Worm (Caenorhabditis elegans) whole organism, young adult: Measurements from ENCODE around the gene mks-2.

Source experiments
- B0035.1 ChIP-seq: sonication (generic microtip); optimal IDR thresholded peaks from 2 replicates; lab custom pipeline; 2016; ENCODE audit warnings: missing genetic modification characterization, mild to moderate bottlenecking, missing compliant biosample characterization, missing genotype, missing genetic modification reagents
- B0336.3 ChIP-seq: fragments of 200-800 bp; sonication (Bioruptor generic); IDR thresholded peaks from 2 replicates; pipeline ENCODE4 v1.3.6; 2022; ENCODE audit warnings: missing genetic modification characterization, missing compliant biosample characterization
- D2030.7 ChIP-seq: fragments of 200-800 bp; sonication (Bioruptor generic); IDR thresholded peaks from 2 replicates; pipeline ENCODE4 v1.3.6; 2022; ENCODE audit warnings: missing genetic modification reagents, missing genetic modification characterization, missing compliant biosample characterization
- F22D6.2 ChIP-seq: sonication (generic microtip); optimal IDR thresholded peaks from 2 replicates; lab custom pipeline; 2016; ENCODE audit warnings: mild to moderate bottlenecking, missing genetic modification characterization, missing compliant biosample characterization
- F23B12.7 ChIP-seq: sonication (generic microtip); optimal IDR thresholded peaks from 2 replicates; lab custom pipeline; 2017; ENCODE audit warnings: missing genetic modification characterization, mild to moderate bottlenecking, missing compliant biosample characterization, antibody characterized with exemption, moderate library complexity; ENCODE audit not compliant: insufficient read depth
- F37B4.10 ChIP-seq: fragments of 200-800 bp; sonication (Bioruptor generic); IDR thresholded peaks from 2 replicates; pipeline ENCODE4 v1.3.6; 2022; ENCODE audit warnings: missing genetic modification characterization, missing compliant biosample characterization
- F49E8.2 ChIP-seq: sonication (generic microtip); optimal IDR thresholded peaks from 3 replicates; lab custom pipeline; 2017; ENCODE audit warnings: missing genetic modification characterization, mild to moderate bottlenecking, missing compliant biosample characterization, antibody characterized with exemption, moderate library complexity; ENCODE audit not compliant: insufficient read depth
- F52B5.7 ChIP-seq: sonication (generic microtip); optimal IDR thresholded peaks from 2 replicates; lab custom pipeline; 2016; ENCODE audit warnings: mild to moderate bottlenecking, missing genetic modification characterization, missing compliant biosample characterization
- K11D2.4 ChIP-seq: fragments of 200-800 bp; sonication (Bioruptor generic); IDR thresholded peaks from 2 replicates; pipeline ENCODE4 v1.3.6; 2022; ENCODE audit warnings: missing genetic modification reagents, missing genetic modification characterization, missing compliant biosample characterization
- K12H6.12 ChIP-seq: fragments of 200-800 bp; sonication (Bioruptor generic); optimal IDR thresholded peaks from 2 replicates; lab custom pipeline; 2018; ENCODE audit warnings: mild to moderate bottlenecking, missing genetic modification characterization, missing compliant biosample characterization
- T07F8.4 ChIP-seq: sonication (generic microtip); optimal IDR thresholded peaks from 2 replicates; lab custom pipeline; 2016; ENCODE audit warnings: mild to moderate bottlenecking, missing genetic modification characterization, moderate library complexity, missing compliant biosample characterization
- Y53F4B.3 ChIP-seq: fragments of 200-800 bp; sonication (Bioruptor generic); IDR thresholded peaks from 2 replicates; pipeline ENCODE4 v1.3.6; 2022; ENCODE audit warnings: missing genetic modification reagents, missing genetic modification characterization, missing compliant biosample characterization
- Y67H2A.10 ChIP-seq: fragments of 200-800 bp; sonication (Bioruptor generic); conservative IDR thresholded peaks from 2 replicates; pipeline ENCODE4 v1.3.6; 2022; ENCODE audit warnings: missing genetic modification reagents, missing genetic modification characterization, missing compliant biosample characterization
- ZK185.1 ChIP-seq: sonication (generic microtip); optimal IDR thresholded peaks from 2 replicates; lab custom pipeline; 2016; ENCODE audit warnings: mild to moderate bottlenecking, missing genetic modification characterization, missing compliant biosample characterization; ENCODE audit not compliant: poor library complexity, severe bottlenecking
- attf-3 ChIP-seq: fragments of 200-800 bp; sonication (Bioruptor generic); conservative IDR thresholded peaks from 2 replicates; pipeline ENCODE4 v1.3.6; 2022; ENCODE audit warnings: missing genetic modification reagents, missing genetic modification characterization, missing compliant biosample characterization
- attf-6 ChIP-seq: fragments of 200-800 bp; sonication (Bioruptor generic); IDR thresholded peaks from 2 replicates; pipeline ENCODE4 v1.3.6; 2022; ENCODE audit warnings: missing genetic modification reagents, missing genetic modification characterization, missing compliant biosample characterization
- bed-2 ChIP-seq: fragments of 200-800 bp; sonication (Bioruptor generic); IDR thresholded peaks from 2 replicates; pipeline ENCODE4 v1.3.6; 2022; ENCODE audit warnings: missing genetic modification reagents, missing genetic modification characterization, missing compliant biosample characterization
- ceh-100 ChIP-seq: fragments of 200-800 bp; sonication (Bioruptor generic); IDR thresholded peaks from 2 replicates; pipeline ENCODE4 v1.3.6; 2022; ENCODE audit warnings: missing genetic modification reagents, missing genetic modification characterization, missing compliant biosample characterization
- ceh-27 ChIP-seq: fragments of 200-800 bp; sonication (Bioruptor generic); optimal IDR thresholded peaks from 2 replicates; lab custom pipeline; 2018; ENCODE audit warnings: mild to moderate bottlenecking, missing genetic modification characterization, moderate library complexity, missing compliant biosample characterization
- chd-7 ChIP-seq: sonication (generic microtip); optimal IDR thresholded peaks from 2 replicates; lab custom pipeline; 2016; ENCODE audit warnings: mild to moderate bottlenecking, missing genetic modification characterization, moderate library complexity, missing compliant biosample characterization
- ets-4 ChIP-seq: fragments of 200-800 bp; sonication (Bioruptor generic); optimal IDR thresholded peaks from 2 replicates; lab custom pipeline; 2018; ENCODE audit warnings: mild to moderate bottlenecking, missing genetic modification characterization, missing compliant biosample characterization
- hlh-26 ChIP-seq: fragments of 200-800 bp; sonication (Bioruptor generic); conservative IDR thresholded peaks from 2 replicates; pipeline ENCODE4 v1.3.6; 2022; ENCODE audit warnings: missing genetic modification reagents, missing genetic modification characterization, missing compliant biosample characterization
- let-526 ChIP-seq: fragments of 200-800 bp; sonication (Bioruptor generic); IDR thresholded peaks from 2 replicates; pipeline ENCODE4 v1.3.6; 2022; ENCODE audit warnings: missing genetic modification reagents, missing genetic modification characterization, missing compliant biosample characterization
- lin-26 ChIP-seq: fragments of 200-800 bp; sonication (Bioruptor generic); IDR thresholded peaks from 2 replicates; pipeline ENCODE4 v1.3.6; 2022; ENCODE audit warnings: missing genetic modification reagents, missing genetic modification characterization, missing compliant biosample characterization
- lin-35 ChIP-seq, 3 experiments: fragments of 150-350 bp in 2 of 3; sonication (generic microtip) in 1 of 3; optimal IDR thresholded peaks; 2 replicates each; lab custom pipeline; 2014 to 2018; ENCODE audit warnings: missing biosample characterization in 3 of 3, missing genetic modification characterization in 3 of 3, missing genetic modification reagents in 3 of 3
- lir-1 ChIP-seq: fragments of 200-800 bp; sonication (Bioruptor generic); conservative IDR thresholded peaks from 2 replicates; pipeline ENCODE4 v1.3.6; 2022; ENCODE audit warnings: missing genetic modification reagents, missing genetic modification characterization, missing compliant biosample characterization
- lsl-1 ChIP-seq: fragments of 200-800 bp; sonication (Bioruptor generic); optimal IDR thresholded peaks from 2 replicates; lab custom pipeline; 2018; ENCODE audit warnings: mild to moderate bottlenecking, missing genetic modification characterization, moderate library complexity, missing compliant biosample characterization
- madf-10 ChIP-seq: sonication (generic microtip); optimal IDR thresholded peaks from 2 replicates; lab custom pipeline; 2016; ENCODE audit warnings: mild to moderate bottlenecking, missing genetic modification characterization, missing compliant biosample characterization
- madf-3 ChIP-seq: fragments of 200-800 bp; sonication (Bioruptor generic); IDR thresholded peaks from 2 replicates; pipeline ENCODE4 v1.3.6; 2022; ENCODE audit warnings: missing genetic modification reagents, missing genetic modification characterization, missing compliant biosample characterization
- madf-6 ChIP-seq: fragments of 200-800 bp; sonication (Bioruptor generic); IDR thresholded peaks from 2 replicates; pipeline ENCODE4 v1.3.6; 2022; ENCODE audit warnings: missing genetic modification reagents, missing genetic modification characterization, missing compliant biosample characterization
- mel-28 ChIP-seq: sonication (generic microtip); optimal IDR thresholded peaks from 2 replicates; lab custom pipeline; 2016; ENCODE audit warnings: borderline replicate concordance, mild to moderate bottlenecking, missing genetic modification characterization, missing compliant biosample characterization
- nfya-1 ChIP-seq: sonication (generic microtip); optimal IDR thresholded peaks from 2 replicates; lab custom pipeline; 2017; ENCODE audit warnings: antibody characterized with exemption, missing compliant biosample characterization, missing genetic modification characterization, borderline replicate concordance; ENCODE audit not compliant: insufficient read depth
- nhr-120 ChIP-seq: fragments of 200-800 bp; sonication (Bioruptor generic); IDR thresholded peaks from 2 replicates; pipeline ENCODE4 v1.3.6; 2022; ENCODE audit warnings: missing genetic modification characterization, missing compliant biosample characterization
- nhr-179 ChIP-seq: sonication (generic microtip); optimal IDR thresholded peaks from 2 replicates; lab custom pipeline; 2016; ENCODE audit warnings: mild to moderate bottlenecking, missing genetic modification characterization, missing compliant biosample characterization
- pbrm-1 ChIP-seq: fragments of 200-800 bp; sonication (Bioruptor generic); IDR thresholded peaks from 2 replicates; pipeline ENCODE4 v1.3.6; 2022; ENCODE audit warnings: missing genetic modification reagents, missing genetic modification characterization, missing compliant biosample characterization
- rec-8 ChIP-seq, 2 experiments: sonication (generic microtip); optimal IDR thresholded peaks; 2 replicates each; lab custom pipeline; 2016; ENCODE audit warnings: mild to moderate bottlenecking in 2 of 2, missing genetic modification characterization in 2 of 2, missing genetic modification reagents in 2 of 2, missing genotype in 2 of 2, missing biosample characterization in 1 of 2, missing compliant biosample characterization in 1 of 2, moderate library complexity in 1 of 2
- sdz-38 ChIP-seq: sonication (generic microtip); optimal IDR thresholded peaks from 2 replicates; lab custom pipeline; 2016; ENCODE audit warnings: missing genotype, missing genetic modification characterization, missing compliant biosample characterization
- snpc-1.1 ChIP-seq: sonication (generic microtip); optimal IDR thresholded peaks from 2 replicates; lab custom pipeline; 2017; ENCODE audit warnings: missing genetic modification characterization, mild to moderate bottlenecking, missing compliant biosample characterization, antibody characterized with exemption, moderate library complexity, missing genotype, missing genetic modification reagents; ENCODE audit not compliant: insufficient read depth
- snpc-1.3 ChIP-seq: sonication (generic microtip); optimal IDR thresholded peaks from 2 replicates; lab custom pipeline; 2017; ENCODE audit warnings: missing genetic modification characterization, mild to moderate bottlenecking, missing compliant biosample characterization, antibody characterized with exemption, moderate library complexity, missing genotype, missing genetic modification reagents; ENCODE audit not compliant: insufficient read depth
- tbx-9 ChIP-seq: sonication (generic microtip); optimal IDR thresholded peaks from 2 replicates; lab custom pipeline; 2016; ENCODE audit warnings: borderline replicate concordance, missing genetic modification characterization, inconsistent platforms, missing compliant biosample characterization
- unc-130 ChIP-seq: sonication (generic microtip); optimal IDR thresholded peaks from 2 replicates; lab custom pipeline; 2016; ENCODE audit warnings: missing genetic modification reagents, missing genetic modification characterization, missing compliant biosample characterization
- unc-62 ChIP-seq: fragments of 150-350 bp; optimal IDR thresholded peaks from 2 replicates; lab custom pipeline; 2014; ENCODE audit warnings: missing biosample characterization, missing genetic modification reagents, missing genetic modification characterization
- zim-3 ChIP-seq: sonication (generic microtip); optimal IDR thresholded peaks from 2 replicates; lab custom pipeline; 2017; ENCODE audit warnings: mild to moderate bottlenecking, missing genetic modification characterization, moderate library complexity, missing compliant biosample characterization
- ztf-18 ChIP-seq: sonication (generic microtip); optimal IDR thresholded peaks from 2 replicates; lab custom pipeline; 2016; ENCODE audit warnings: missing genotype, mild to moderate bottlenecking, missing genetic modification characterization, missing compliant biosample characterization
- ztf-26 ChIP-seq: sonication (generic microtip); optimal IDR thresholded peaks from 2 replicates; lab custom pipeline; 2017; ENCODE audit warnings: missing genetic modification characterization, missing compliant biosample characterization
- ztf-28 ChIP-seq: fragments of 200-800 bp; sonication (Bioruptor generic); IDR thresholded peaks from 2 replicates; pipeline ENCODE4 v1.3.6; 2022; ENCODE audit warnings: missing genetic modification reagents, missing genetic modification characterization, missing compliant biosample characterization

The mks-2 gene

ce11 chrII:6199010-6199409 lies 20.2 kb downstream of the mks-2 start:
- 0 out of 2 replicates have a peak, but pooled peaks have one; percentile 56 for TF ChIP-seq madf-3
- no peak for TF ChIP-seq lin-35 (GFP tag; optimal IDR thresholded peaks at IDR 0.05; lab: Kevin White, UChicago)

ce11 chrII:6198468-6198867 lies 20.8 kb downstream of the mks-2 start, which contains the start of gene szy-4:
Gene szy-4 (plus strand): TSS chrII:6198696.
- peak; percentile 89 for TF ChIP-seq madf-6 (GFP tag; lab: Robert Waterston, UW)
- no peak for TF ChIP-seq attf-6
- TF ChIP-seq K12H6.12 (tag; lab: Kevin White, UChicago) = no peak
- no peak for TF ChIP-seq F49E8.2 (tag; lab: Kevin White, UChicago)
- TF ChIP-seq Y67H2A.10 (GFP tag; lab: Robert Waterston, UW) = no peak
- TF ChIP-seq bed-2 (GFP tag; lab: Robert Waterston, UW) = no peak
- no peak for TF ChIP-seq lir-1 (GFP tag; lab: Robert Waterston, UW)
- TF ChIP-seq unc-130 = peak; percentile 2
- 0 out of 2 replicates have a peak, but pooled peaks have one; percentile 33 for TF ChIP-seq madf-3
- TF ChIP-seq B0336.3 (GFP tag; lab: Robert Waterston, UW) = no peak
- no peak for TF ChIP-seq pbrm-1
- no peak for TF ChIP-seq attf-3
- no peak for TF ChIP-seq ceh-27
- no peak for TF ChIP-seq K11D2.4 (GFP tag; lab: Robert Waterston, UW)
- TF ChIP-seq Y53F4B.3 = no peak
- TF ChIP-seq tbx-9 (tag; lab: Kevin White, UChicago) = no peak
- no peak for TF ChIP-seq nfya-1 (tag; lab: Kevin White, UChicago)
- no peak for TF ChIP-seq ztf-18 (tag; lab: Kevin White, UChicago)
- peak; percentile 86 for TF ChIP-seq lsl-1 (GFP tag; lab: Kevin White, UChicago)
- no peak for TF ChIP-seq nhr-120 (GFP tag; lab: Robert Waterston, UW)
- TF ChIP-seq ztf-28 = no peak
- TF ChIP-seq sdz-38 (tag; lab: Kevin White, UChicago) = no peak
- TF ChIP-seq T07F8.4 (tag; lab: Kevin White, UChicago) = no peak
- TF ChIP-seq F37B4.10 (GFP tag; lab: Robert Waterston, UW) = no peak
- TF ChIP-seq snpc-1.3 (tag; lab: Kevin White, UChicago) = no peak
- no peak for TF ChIP-seq lin-26 (GFP tag; lab: Robert Waterston, UW)
- no peak for TF ChIP-seq ceh-100 (GFP tag; lab: Robert Waterston, UW)
- no peak for TF ChIP-seq snpc-1.1 (tag; lab: Kevin White, UChicago)
- no peak for TF ChIP-seq madf-10 (tag; lab: Kevin White, UChicago)
- TF ChIP-seq nhr-179 (tag; lab: Kevin White, UChicago) = no peak
- peak; percentile 54 for TF ChIP-seq F23B12.7
- no peak for TF ChIP-seq unc-62 (GFP tag; lab: Kevin White, UChicago)
- no peak for TF ChIP-seq F52B5.7 (tag; lab: Kevin White, UChicago)
- no peak for TF ChIP-seq let-526 (GFP tag; lab: Robert Waterston, UW)
- no peak for TF ChIP-seq ztf-26 (tag; lab: Kevin White, UChicago)
- no peak for TF ChIP-seq ets-4 (GFP tag; lab: Kevin White, UChicago)
- no peak for TF ChIP-seq F22D6.2 (tag; lab: Kevin White, UChicago)
- peak; percentile 53 for TF ChIP-seq D2030.7 (GFP tag; lab: Robert Waterston, UW)
- no peak for TF ChIP-seq zim-3 (tag; lab: Kevin White, UChicago)
- TF ChIP-seq rec-8 (tag; optimal IDR thresholded peaks at IDR 0.05; lab: Kevin White, UChicago) = no peak
- TF ChIP-seq mel-28 (tag; lab: Kevin White, UChicago) = no peak
- TF ChIP-seq chd-7 = no peak
- TF ChIP-seq ZK185.1 (tag; lab: Kevin White, UChicago) = no peak
- no peak for TF ChIP-seq hlh-26 (GFP tag; lab: Robert Waterston, UW)
- no peak for TF ChIP-seq B0035.1 (tag; lab: Kevin White, UChicago)
